Worm (Caenorhabditis elegans): Measurements from ENCODE around the gene C54F6.12.
A peak's percentile ranks its signal among the peaks of the same experiment; 100 is the strongest.

The C54F6.12 gene

DNA sequence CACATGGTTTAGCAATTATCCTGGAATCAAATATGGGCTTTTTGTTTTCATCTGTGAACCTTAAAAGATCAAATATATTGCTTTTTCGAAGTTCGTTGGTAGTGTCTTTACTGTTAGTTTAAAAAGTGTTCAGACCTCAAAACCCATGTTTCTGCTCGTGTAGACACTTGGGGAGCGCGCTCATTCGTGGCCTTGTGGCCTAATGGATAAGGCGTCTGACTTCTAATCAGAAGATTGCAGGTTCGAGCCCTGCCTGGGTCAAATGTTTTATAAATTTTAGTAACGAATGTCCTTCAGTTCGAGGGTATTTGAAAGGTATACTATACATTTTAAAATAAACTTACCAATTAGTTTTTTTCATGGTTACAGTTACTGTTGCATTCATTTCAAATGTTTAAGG is 31.7 kb downstream of the C54F6.12 start (continued):
- no peak for TF ChIP-seq nhr-27 (tag; optimal IDR thresholded peaks at IDR 0.05)
- no peak for TF ChIP-seq B0035.1 (tag; optimal IDR thresholded peaks at IDR 0.05)
- no peak for TF ChIP-seq tlf-1 (GFP tag; optimal IDR thresholded peaks at IDR 0.05)
- TF ChIP-seq F57C9.4 (tag; optimal IDR thresholded peaks at IDR 0.05), result no peak
- no peak for TF ChIP-seq lir-1 (GFP tag; conservative IDR thresholded peaks at IDR 0.05)
- TF ChIP-seq ztf-18 (tag; optimal IDR thresholded peaks at IDR 0.05), result peak; percentile 15
- no peak for TF ChIP-seq lin-40 (tag; optimal IDR thresholded peaks at IDR 0.05)
- TF ChIP-seq F23B12.7 (tag; optimal IDR thresholded peaks at IDR 0.05; ENCODE audit: insufficient read depth), result peak; percentile 60
- no peak for TF ChIP-seq aptf-2 (GFP tag; conservative IDR thresholded peaks at IDR 0.05)

- no peak for TF ChIP-seq ZK185.1 (tag; optimal IDR thresholded peaks at IDR 0.05; ENCODE audit: poor library complexity, severe bottlenecking)
- TF ChIP-seq hrde-1 (tag; optimal IDR thresholded peaks at IDR 0.05; ENCODE audit: borderline replicate concordance), result no peak
- no peak for TF ChIP-seq lsy-27 (tag; optimal IDR thresholded peaks at IDR 0.05; ENCODE audit: borderline replicate concordance, insufficient read depth)
- no peak for TF ChIP-seq Y56A3A.18 (GFP tag; IDR thresholded peaks at IDR 0.05)
- no peak for TF ChIP-seq hmg-20 (GFP tag; IDR thresholded peaks at IDR 0.05)
- no peak for TF ChIP-seq Y67H2A.10 (GFP tag; conservative IDR thresholded peaks at IDR 0.05)
- TF ChIP-seq mes-4 (tag; optimal IDR thresholded peaks at IDR 0.05), result no peak
- no peak for TF ChIP-seq hsf-1 (GFP tag; IDR thresholded peaks at IDR 0.05)
- TF ChIP-seq F39B2.1 (GFP tag; IDR thresholded peaks at IDR 0.05), result no peak
- no peak for TF ChIP-seq F52B5.7 (tag; optimal IDR thresholded peaks at IDR 0.05)
- no peak for TF ChIP-seq ztf-22 (GFP tag; optimal IDR thresholded peaks at IDR 0.05)
- TF ChIP-seq F37B4.10 (GFP tag; IDR thresholded peaks at IDR 0.05), result no peak
- TF ChIP-seq madf-6 (GFP tag; IDR thresholded peaks at IDR 0.05), result no peak
- TF ChIP-seq K11D2.4 (GFP tag; IDR thresholded peaks at IDR 0.05), result no peak
- no peak for TF ChIP-seq xnd-1 (tag; optimal IDR thresholded peaks at IDR 0.05)
- no peak for TF ChIP-seq bed-2 (GFP tag; IDR thresholded peaks at IDR 0.05)
Observed at ce11 chrV:7504271-7504670, 33.6 kb downstream of the C54F6.12 start, which contains the start of gene srh-229. srh-229 (minus strand) TSS chrV:7504371.

- TF ChIP-seq K11D2.4 (GFP tag; IDR thresholded peaks at IDR 0.05), result no peak
- no peak for TF ChIP-seq let-607 (tag; optimal IDR thresholded peaks at IDR 0.05)
- no peak for TF ChIP-seq B0035.1 (tag; optimal IDR thresholded peaks at IDR 0.05)
- no peak for TF ChIP-seq B0019.2 (GFP tag; conservative IDR thresholded peaks at IDR 0.05)
- TF ChIP-seq ztf-6 (GFP tag; IDR thresholded peaks at IDR 0.05), result no peak
- TF ChIP-seq rpc-1 (optimal IDR thresholded peaks at IDR 0.05), result no peak
- no peak for TF ChIP-seq rpc-1 (tag; optimal IDR thresholded peaks at IDR 0.05)
- TF ChIP-seq snpc-4 (GFP tag; optimal IDR thresholded peaks at IDR 0.05), result no peak
- no peak for TF ChIP-seq snpc-4 (tag; optimal IDR thresholded peaks at IDR 0.05)
- no peak for TF ChIP-seq madf-10 (tag; optimal IDR thresholded peaks at IDR 0.05)
- TF ChIP-seq zfh-2 (GFP tag; conservative IDR thresholded peaks at IDR 0.05), result no peak
- no peak for TF ChIP-seq repo-1 (tag; optimal IDR thresholded peaks at IDR 0.05)
- TF ChIP-seq sea-2 (GFP tag; IDR thresholded peaks at IDR 0.05), result no peak
- no peak for TF ChIP-seq Y95B8A.8 (GFP tag; IDR thresholded peaks at IDR 0.05)
- no peak for TF ChIP-seq dpl-1 (GFP tag; optimal IDR thresholded peaks at IDR 0.05)
- TF ChIP-seq nhr-90 (tag; optimal IDR thresholded peaks at IDR 0.05), result no peak
- TF ChIP-seq F55B11.4 (tag; optimal IDR thresholded peaks at IDR 0.05; ENCODE audit: borderline replicate concordance, insufficient read depth), result no peak
- no peak for TF ChIP-seq ama-1 (optimal IDR thresholded peaks at IDR 0.05)
- TF ChIP-seq ama-1 (GFP tag; optimal IDR thresholded peaks at IDR 0.05), result no peak
- no peak for TF ChIP-seq ets-4 (GFP tag; optimal IDR thresholded peaks at IDR 0.05)
- no peak for TF ChIP-seq mcd-1 (GFP tag; IDR thresholded peaks at IDR 0.05)
Observed at ce11 chrV:7501194-7501593, 36.7 kb downstream of the C54F6.12 start.
